Fruit fly (Drosophila melanogaster) whole organism: ENCODE data around the gene IntS10.

Source experiments
- CG8478 ChIP-seq: fragments of >200 bp; optimal IDR thresholded peaks from 2 replicates; lab custom pipeline; 2018; ENCODE audit warnings: inconsistent platforms
- Dll ChIP-seq: fragments of >200 bp; optimal IDR thresholded peaks from 2 replicates; lab custom pipeline; 2017
- EcR ChIP-seq, 2 experiments: fragments of >200 bp; optimal IDR thresholded peaks; 2 replicates each; lab custom pipeline; 2017; ENCODE audit warnings: missing biosample characterization in 2 of 2, missing genetic modification characterization in 2 of 2, missing genetic modification reagents in 2 of 2
- pan ChIP-seq: fragments of >200 bp; optimal IDR thresholded peaks from 2 replicates; lab custom pipeline; 2017
- psq ChIP-seq: fragments of >200 bp; optimal IDR thresholded peaks from 2 replicates; lab custom pipeline; 2017

DNA sequence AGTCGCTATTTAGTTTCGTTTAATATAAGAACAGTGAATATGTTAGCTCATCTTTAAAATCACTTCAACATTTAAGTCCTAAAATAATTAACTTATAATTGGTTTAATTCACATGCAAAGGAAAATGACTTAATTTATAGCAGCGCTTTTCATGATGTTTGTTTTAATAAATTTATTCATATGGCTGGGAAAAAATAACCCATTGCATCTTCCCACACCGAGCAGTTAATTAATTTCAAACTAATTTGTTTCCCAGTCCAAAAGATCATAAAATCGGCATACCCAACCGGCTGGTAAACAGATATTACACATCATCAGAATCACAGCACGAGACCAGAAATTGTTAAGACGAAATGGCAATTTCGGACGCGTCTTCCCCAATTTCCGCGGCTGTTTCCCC is 35.7 kb upstream of the IntS10 start:
- TF ChIP-seq EcR (GFP tag; optimal IDR thresholded peaks at IDR 0.05; lab: Kevin White, UChicago) = no peak
- no peak for TF ChIP-seq psq (lab: Kevin White, UChicago)
- no peak for TF ChIP-seq CG8478 (lab: Kevin White, UChicago)
- TF ChIP-seq Dll = no peak
- no peak for TF ChIP-seq pan (lab: Kevin White, UChicago)
